Fruit fly (Drosophila melanogaster) whole organism, embryonic: ENCODE results near the gene CG3634.

Experiments used
- CG10209 ChIP-seq: fragments of 200-800 bp; sonication (Bioruptor generic); optimal IDR thresholded peaks from 3 replicates; lab custom pipeline; 2017; ENCODE audit warnings: missing biosample characterization, mild to moderate bottlenecking, missing genetic modification characterization, missing genetic modification reagents
- CG10543 ChIP-seq: fragments of 200-800 bp; sonication (Bioruptor generic); optimal IDR thresholded peaks from 3 replicates; lab custom pipeline; 2017; ENCODE audit warnings: missing biosample characterization, mild to moderate bottlenecking, missing genetic modification characterization, moderate library complexity
- CG11695 ChIP-seq: fragments of 200-800 bp; sonication (Bioruptor generic); IDR thresholded peaks from 3 replicates; pipeline ENCODE4 v1.3.6; 2022; ENCODE audit warnings: missing biosample characterization, missing genetic modification characterization
- CG14050 ChIP-seq: fragments of 200-800 bp; sonication (Bioruptor generic); IDR thresholded peaks from 3 replicates; pipeline ENCODE4 v1.3.6; 2022; ENCODE audit warnings: missing biosample characterization, missing genetic modification characterization
- CG15011 ChIP-seq: fragments of 200-800 bp; sonication (Bioruptor generic); optimal IDR thresholded peaks from 3 replicates; lab custom pipeline; 2018; ENCODE audit warnings: missing biosample characterization, mild to moderate bottlenecking, missing genetic modification characterization
- CG16815 ChIP-seq: fragments of 200-800 bp; sonication (Bioruptor generic); optimal IDR thresholded peaks from 3 replicates; lab custom pipeline; 2017; ENCODE audit warnings: missing biosample characterization, mild to moderate bottlenecking, missing genetic modification characterization
- CG3163 ChIP-seq: fragments of 200-800 bp; sonication (Bioruptor generic); optimal IDR thresholded peaks from 3 replicates; lab custom pipeline; 2016; ENCODE audit warnings: missing biosample characterization, missing genetic modification characterization
- CG34224 ChIP-seq: fragments of 200-800 bp; sonication (Bioruptor generic); IDR thresholded peaks from 3 replicates; pipeline ENCODE4 v1.3.6; 2022; ENCODE audit warnings: missing biosample characterization, missing genetic modification characterization; ENCODE audit not compliant: partially characterized antibody
- CG3995 ChIP-seq: fragments of 200-800 bp; sonication (Bioruptor generic); optimal IDR thresholded peaks from 3 replicates; lab custom pipeline; 2016; ENCODE audit warnings: missing biosample characterization, missing genetic modification characterization
- CG4820 ChIP-seq: fragments of 200-800 bp; sonication (Bioruptor generic); optimal IDR thresholded peaks from 3 replicates; lab custom pipeline; 2016; ENCODE audit warnings: missing biosample characterization, missing genetic modification characterization
- CG6683 ChIP-seq: fragments of 200-800 bp; sonication (Bioruptor generic); optimal IDR thresholded peaks from 2 replicates; lab custom pipeline; 2017; ENCODE audit warnings: missing biosample characterization, mild to moderate bottlenecking, missing genetic modification characterization, missing genetic modification reagents
- CG9797 ChIP-seq: fragments of 200-800 bp; sonication (Bioruptor generic); optimal IDR thresholded peaks from 3 replicates; lab custom pipeline; 2018; ENCODE audit warnings: missing biosample characterization, mild to moderate bottlenecking, missing genetic modification characterization
- CG9932 ChIP-seq: fragments of 200-800 bp; sonication (Bioruptor generic); IDR thresholded peaks from 2 replicates; pipeline ENCODE4 v1.3.6; 2022; ENCODE audit warnings: missing biosample characterization, missing genetic modification characterization
- D19A ChIP-seq: fragments of 200-800 bp; optimal IDR thresholded peaks from 3 replicates; lab custom pipeline; 2019; ENCODE audit warnings: missing biosample characterization, mild to moderate bottlenecking, missing genetic modification characterization, moderate library complexity
- Dek ChIP-seq: fragments of 200-800 bp; sonication (Bioruptor generic); optimal IDR thresholded peaks from 3 replicates; lab custom pipeline; 2019; ENCODE audit warnings: missing biosample characterization, mild to moderate bottlenecking, missing genetic modification characterization, moderate library complexity
- Fer1 ChIP-seq: fragments of 200-800 bp; sonication (Bioruptor generic); optimal IDR thresholded peaks from 2 replicates; lab custom pipeline; 2017; ENCODE audit warnings: missing biosample characterization, mild to moderate bottlenecking, missing genetic modification characterization
- Gsc ChIP-seq: fragments of 200-800 bp; sonication (Bioruptor generic); IDR thresholded peaks from 2 replicates; pipeline ENCODE4 v1.3.6; 2022; ENCODE audit warnings: missing biosample characterization, missing genetic modification characterization
- Hr78 ChIP-seq, 2 experiments: fragments of 200-800 bp in 1 of 2; fragments of >200 bp in 1 of 2; sonication (Bioruptor generic) in 1 of 2; optimal IDR thresholded peaks; 2 replicates each; lab custom pipeline; 2017 to 2019; ENCODE audit warnings: missing biosample characterization in 2 of 2, missing genetic modification characterization in 2 of 2, mild to moderate bottlenecking in 1 of 2, moderate library complexity in 1 of 2
- Nf-YB ChIP-seq: fragments of 200-800 bp; sonication (Bioruptor generic); optimal IDR thresholded peaks from 3 replicates; lab custom pipeline; 2019; ENCODE audit warnings: missing biosample characterization, mild to moderate bottlenecking, missing genetic modification characterization, moderate library complexity
- Rfx ChIP-seq: fragments of 200-800 bp; sonication (Bioruptor generic); IDR thresholded peaks from 2 replicates; pipeline ENCODE4 v1.3.6; 2022; ENCODE audit warnings: missing biosample characterization, missing genetic modification characterization
- Stat92E ChIP-seq, 3 experiments: fragments of >200 bp in 2 of 3; fragments of 200-800 bp in 1 of 3; sonication (Bioruptor generic) in 1 of 3; optimal IDR thresholded peaks; 2 replicates each; lab custom pipeline; 2017 to 2019; ENCODE audit warnings: missing biosample characterization in 3 of 3, missing genetic modification characterization in 3 of 3, mild to moderate bottlenecking in 1 of 3, moderate library complexity in 1 of 3
- Trl ChIP-seq, 3 experiments: fragments of >200 bp in 2 of 3; fragments of 200-800 bp in 1 of 3; sonication (Bioruptor generic) in 1 of 3; optimal IDR thresholded peaks; 2 replicates in 1 of 3; 3 replicates in 2 of 3; lab custom pipeline; 2016 to 2017; ENCODE audit warnings: missing biosample characterization in 1 of 3, missing genetic modification characterization in 1 of 3
- Usf ChIP-seq: fragments of 200-800 bp; sonication (Bioruptor generic); optimal IDR thresholded peaks from 2 replicates; lab custom pipeline; 2017; ENCODE audit warnings: missing genotype, missing biosample characterization, missing genetic modification characterization
- Vsx1 ChIP-seq: fragments of 200-800 bp; sonication (Bioruptor generic); optimal IDR thresholded peaks from 2 replicates; lab custom pipeline; 2017; ENCODE audit warnings: missing biosample characterization, mild to moderate bottlenecking, missing genetic modification characterization, missing genetic modification reagents
- bigmax ChIP-seq: fragments of 200-800 bp; sonication (Bioruptor generic); optimal IDR thresholded peaks from 2 replicates; lab custom pipeline; 2018; ENCODE audit warnings: missing biosample characterization, mild to moderate bottlenecking, missing genetic modification characterization
- bsh ChIP-seq, 2 experiments: fragments of 200-800 bp; sonication (Bioruptor generic); optimal IDR thresholded peaks; 2 replicates each; lab custom pipeline; 2017 to 2018; ENCODE audit warnings: mild to moderate bottlenecking in 2 of 2, missing biosample characterization in 2 of 2, missing genetic modification characterization in 2 of 2, moderate library complexity in 1 of 2
- cato ChIP-seq: fragments of 200-800 bp; sonication (Bioruptor generic); optimal IDR thresholded peaks from 2 replicates; lab custom pipeline; 2016; ENCODE audit warnings: missing biosample characterization, missing genetic modification characterization, borderline replicate concordance
- chm ChIP-seq: fragments of 200-800 bp; sonication (Bioruptor generic); IDR thresholded peaks from 2 replicates; pipeline ENCODE4 v1.3.6; 2022; ENCODE audit warnings: missing biosample characterization, missing genetic modification characterization
- ci ChIP-seq: fragments of 200-800 bp; sonication (Bioruptor generic); IDR thresholded peaks from 3 replicates; pipeline ENCODE4 v1.3.6; 2022; ENCODE audit warnings: missing biosample characterization, missing genetic modification characterization
- ham ChIP-seq: fragments of 200-800 bp; sonication (Bioruptor generic); IDR thresholded peaks from 2 replicates; pipeline ENCODE4 v1.3.6; 2022; ENCODE audit warnings: missing biosample characterization, missing genetic modification characterization
- insv ChIP-seq, 2 experiments: fragments of 200-800 bp; sonication (Bioruptor generic); optimal IDR thresholded peaks; 3 replicates each; lab custom pipeline; 2016 to 2018; ENCODE audit warnings: missing biosample characterization in 2 of 2, missing genetic modification characterization in 2 of 2
- kah ChIP-seq: fragments of 200-800 bp; sonication (Bioruptor generic); optimal IDR thresholded peaks from 2 replicates; lab custom pipeline; 2018; ENCODE audit warnings: missing biosample characterization, mild to moderate bottlenecking, missing genetic modification characterization
- lbe ChIP-seq: fragments of 200-800 bp; sonication (Bioruptor generic); optimal IDR thresholded peaks from 2 replicates; lab custom pipeline; 2016; ENCODE audit warnings: missing biosample characterization, mild to moderate bottlenecking, missing genetic modification characterization
- nerfin-2 ChIP-seq: fragments of 200-800 bp; sonication (Bioruptor generic); IDR thresholded peaks from 2 replicates; pipeline ENCODE4 v1.3.6; 2022; ENCODE audit warnings: missing biosample characterization, missing genetic modification characterization; ENCODE audit not compliant: partially characterized antibody
- nmo ChIP-seq: fragments of 200-800 bp; sonication (Bioruptor generic); optimal IDR thresholded peaks from 2 replicates; lab custom pipeline; 2018; ENCODE audit warnings: missing biosample characterization, mild to moderate bottlenecking, missing genetic modification characterization, moderate library complexity
- nom ChIP-seq: fragments of 200-800 bp; sonication (Bioruptor generic); optimal IDR thresholded peaks from 2 replicates; lab custom pipeline; 2017; ENCODE audit warnings: missing biosample characterization, missing genetic modification characterization, mild to moderate bottlenecking, moderate library complexity, missing genetic modification reagents
- pb ChIP-seq: fragments of 200-800 bp; sonication (Bioruptor generic); optimal IDR thresholded peaks from 3 replicates; lab custom pipeline; 2016; ENCODE audit warnings: missing biosample characterization, missing genetic modification characterization
- phol ChIP-seq: fragments of 200-800 bp; sonication (Bioruptor generic); optimal IDR thresholded peaks from 3 replicates; lab custom pipeline; 2018; ENCODE audit warnings: missing biosample characterization, mild to moderate bottlenecking, missing genetic modification characterization, moderate library complexity
- pros ChIP-seq: fragments of 200-800 bp; sonication (Bioruptor generic); optimal IDR thresholded peaks from 3 replicates; lab custom pipeline; 2019; ENCODE audit warnings: missing biosample characterization, mild to moderate bottlenecking, missing genetic modification characterization, moderate library complexity
- pum ChIP-seq: fragments of 200-800 bp; sonication (Bioruptor generic); optimal IDR thresholded peaks from 2 replicates; lab custom pipeline; 2016; ENCODE audit warnings: missing biosample characterization, missing genetic modification characterization
- pzg ChIP-seq: fragments of 200-800 bp; sonication (Bioruptor generic); optimal IDR thresholded peaks from 3 replicates; lab custom pipeline; 2018; ENCODE audit warnings: missing biosample characterization, mild to moderate bottlenecking, missing genetic modification characterization, moderate library complexity
- ttk ChIP-seq: fragments of 200-800 bp; sonication (Bioruptor generic); IDR thresholded peaks from 2 replicates; pipeline ENCODE4 v2.1.2; 2022; ENCODE audit warnings: missing biosample characterization, missing genetic modification characterization
- twi ChIP-seq: fragments of 200-800 bp; optimal IDR thresholded peaks from 2 replicates; lab custom pipeline; 2019; ENCODE audit warnings: missing biosample characterization, mild to moderate bottlenecking, missing genetic modification characterization, moderate library complexity
- vnd ChIP-seq: fragments of 200-800 bp; sonication (Bioruptor generic); IDR thresholded peaks from 3 replicates; pipeline ENCODE4 v1.3.6; 2022; ENCODE audit warnings: missing biosample characterization, missing genetic modification characterization; ENCODE audit not compliant: partially characterized antibody
- vvl ChIP-seq: fragments of 200-800 bp; sonication (Bioruptor generic); IDR thresholded peaks from 2 replicates; pipeline ENCODE4 v1.3.6; 2022; ENCODE audit warnings: missing biosample characterization, missing genetic modification characterization
- zen ChIP-seq: fragments of 200-800 bp; sonication (Bioruptor generic); optimal IDR thresholded peaks from 3 replicates; lab custom pipeline; 2018; ENCODE audit warnings: missing biosample characterization, mild to moderate bottlenecking, missing genetic modification characterization, moderate library complexity

Gene CG3634

DNA sequence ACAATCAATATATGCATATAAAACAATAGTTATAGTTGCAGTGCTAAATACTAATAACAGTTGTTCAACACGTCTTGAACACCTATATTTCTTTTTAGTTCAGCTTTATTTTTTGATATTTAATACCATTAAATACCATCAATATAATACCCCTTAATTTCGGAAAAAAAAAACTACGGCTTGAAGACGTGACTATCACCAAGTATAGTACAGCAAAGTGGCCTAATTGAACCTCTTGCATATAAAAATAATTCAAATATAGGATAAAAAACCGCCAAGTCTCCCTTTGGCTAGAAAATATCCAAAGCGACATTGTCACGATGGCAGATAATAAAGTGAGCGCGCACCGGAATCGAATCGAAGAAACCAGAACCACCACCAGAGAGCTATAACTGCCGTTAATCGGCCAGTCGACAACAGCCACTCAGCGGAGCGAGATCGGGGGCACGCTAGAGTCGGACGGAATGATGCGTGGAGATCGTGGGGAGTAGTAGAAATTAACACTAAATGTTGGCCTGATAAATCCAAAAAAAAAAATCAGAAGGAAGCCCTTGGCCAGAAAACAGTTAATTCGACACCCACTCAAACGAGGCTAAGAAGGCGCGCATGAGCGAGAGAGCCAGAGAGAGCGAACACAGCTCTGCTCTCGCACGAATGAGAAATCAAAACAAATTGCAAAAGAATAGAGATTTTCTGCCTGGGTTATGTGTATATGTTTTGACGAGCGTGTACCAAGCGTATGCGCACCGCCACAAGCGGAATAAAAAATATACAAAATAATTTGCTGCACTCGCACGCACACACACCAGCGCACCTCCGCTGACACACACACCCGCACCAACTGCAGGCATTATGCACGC, 24.0 kb downstream of the CG3634 start (continued):
- TF ChIP-seq Stat92E (GFP tag; optimal IDR thresholded peaks at IDR 0.05; lab: Kevin White, UChicago), result peak in 1 of 3 experiments; percentile 61
- TF ChIP-seq CG10543 (GFP tag; lab: Kevin White, UChicago), result peak; percentile 59
- no peak for TF ChIP-seq ham (GFP tag; lab: Robert Waterston, UW)
- no peak for TF ChIP-seq Usf (GFP tag; lab: Kevin White, UChicago)
- peak; percentile 35; the same call in 1 of the 3 replicates for TF ChIP-seq ci (GFP tag; lab: Robert Waterston, UW)
- 0 out of 3 replicates have a peak, but pooled peaks have one; percentile 31 for TF ChIP-seq vnd (GFP tag; lab: Robert Waterston, UW)
- TF ChIP-seq Hr78 (GFP tag; optimal IDR thresholded peaks at IDR 0.05; lab: Kevin White, UChicago), result no peak
- peak; percentile 29 for TF ChIP-seq CG9932 (GFP tag; lab: Robert Waterston, UW)
- no peak for TF ChIP-seq CG4820 (GFP tag; lab: Kevin White, UChicago)
- no peak for TF ChIP-seq pum (GFP tag; lab: Kevin White, UChicago)
- TF ChIP-seq phol (tag; lab: Kevin White, UChicago), result peak; percentile 50
- peak; percentile 48; the same call in 1 of the 2 replicates for TF ChIP-seq nerfin-2
- peak; percentile 40 for TF ChIP-seq nom (GFP tag; lab: Kevin White, UChicago)
- no peak for TF ChIP-seq CG3163
- TF ChIP-seq pros (GFP tag; lab: Kevin White, UChicago), result peak; percentile 55
- peak; percentile 91 to 98 for TF ChIP-seq Trl (optimal IDR thresholded peaks at IDR 0.05; lab: Kevin White, UChicago)
- TF ChIP-seq Trl (GFP tag; optimal IDR thresholded peaks at IDR 0.05; lab: Kevin White, UChicago), result peak; percentile 77
- TF ChIP-seq CG15011 (GFP tag; lab: Kevin White, UChicago), result no peak
- TF ChIP-seq lbe (GFP tag; lab: Kevin White, UChicago), result peak; percentile 4
- peak; percentile 40 for TF ChIP-seq D19A (tag; lab: Kevin White, UChicago)
- TF ChIP-seq CG16815, result no peak
- no peak for TF ChIP-seq CG14050 (GFP tag; lab: Robert Waterston, UW)
- peak; percentile 71 for TF ChIP-seq chm (GFP tag; lab: Robert Waterston, UW)
- TF ChIP-seq CG3995 (GFP tag; lab: Kevin White, UChicago), result peak; percentile 21
- peak; percentile 33; the same call in 1 of the 2 replicates for TF ChIP-seq Rfx
- TF ChIP-seq insv (GFP tag; optimal IDR thresholded peaks at IDR 0.05; lab: Kevin White, UChicago), result no peak
- TF ChIP-seq CG11695 (GFP tag; lab: Robert Waterston, UW), result peak; percentile 41; the same call in 1 of the 3 replicates
- peak; percentile 67 for TF ChIP-seq Dek (tag; lab: Kevin White, UChicago)
- TF ChIP-seq vvl (GFP tag; lab: Robert Waterston, UW), result peak; percentile 68
- peak; percentile 12 for TF ChIP-seq pzg (GFP tag; lab: Kevin White, UChicago)
- no peak for TF ChIP-seq bsh (GFP tag; optimal IDR thresholded peaks at IDR 0.05; lab: Kevin White, UChicago)
- TF ChIP-seq kah (GFP tag; lab: Kevin White, UChicago), result peak; percentile 70
- TF ChIP-seq Gsc (GFP tag; lab: Robert Waterston, UW), result no peak
- TF ChIP-seq twi (tag; lab: Kevin White, UChicago), result no peak
- TF ChIP-seq Nf-YB (GFP tag; lab: Kevin White, UChicago), result no peak
- TF ChIP-seq Vsx1 (GFP tag; lab: Kevin White, UChicago), result peak; percentile 13
- no peak for TF ChIP-seq CG6683 (GFP tag; lab: Kevin White, UChicago)
- TF ChIP-seq bigmax, result peak; percentile 37
- TF ChIP-seq CG9797 (GFP tag; lab: Kevin White, UChicago), result no peak
- no peak for TF ChIP-seq pb (GFP tag; lab: Kevin White, UChicago)
- TF ChIP-seq CG10209 (GFP tag; lab: Kevin White, UChicago), result peak; percentile 12
- peak; percentile 51 for TF ChIP-seq Fer1
- no peak for TF ChIP-seq cato
- TF ChIP-seq CG34224, result peak; percentile 69
- peak; percentile 46 for TF ChIP-seq zen (tag; lab: Kevin White, UChicago)
- TF ChIP-seq ttk (GFP tag; lab: Robert Waterston, UW), result no peak
- peak; percentile 44 for TF ChIP-seq nmo (GFP tag; lab: Kevin White, UChicago)
